Worm (Caenorhabditis elegans): ENCODE data around the gene rei-2.

Gene rei-2

DNA sequence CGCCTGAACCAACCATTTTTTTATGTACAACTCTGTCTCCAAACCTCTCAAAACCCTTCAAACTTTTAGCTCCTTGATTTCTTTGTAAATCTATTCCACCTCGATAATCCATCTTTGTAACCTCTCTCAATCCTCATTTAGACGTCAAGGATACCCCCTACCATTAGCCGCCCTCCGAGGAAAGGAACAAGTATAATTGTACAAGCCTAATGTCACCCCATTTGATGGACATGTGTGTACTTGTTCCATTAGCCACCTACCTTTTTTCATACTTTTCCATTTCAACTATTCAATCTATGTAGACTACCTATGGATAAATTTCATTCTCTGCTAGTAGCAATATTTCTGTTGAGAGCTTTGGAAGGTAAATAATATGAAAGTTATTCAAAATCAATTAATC lies 19.8 kb upstream of the rei-2 start, which contains the start of gene C05D9.4:
Gene C05D9.4 (plus strand): TSS at position 301 of the 400 bp plus-strand sequence.
- TF ChIP-seq F16B12.6 (tag; optimal IDR thresholded peaks at IDR 0.05) (no peak), lin-15B (tag; optimal IDR thresholded peaks at IDR 0.05) (no peak), xbp-1 (tag; optimal IDR thresholded peaks at IDR 0.05) (no peak), nhr-85 (tag) (no peak), dsc-1 (tag; optimal IDR thresholded peaks at IDR 0.05) (no peak), elt-3 (tag; optimal IDR thresholded peaks at IDR 0.05) (no peak), tlp-1 (tag; optimal IDR thresholded peaks at IDR 0.05) (no peak), efl-1 (optimal IDR thresholded peaks at IDR 0.05) (no peak), efl-1 (GFP tag; optimal IDR thresholded peaks at IDR 0.05 in 1 of 2) (no peak), pqm-1 (tag; optimal IDR thresholded peaks at IDR 0.05) (no peak), unc-86 (tag; optimal IDR thresholded peaks at IDR 0.05) (no peak)

ce11 chrX:1103702-1104262 lies 15.8 kb upstream of the rei-2 start, which contains the start of gene ife-4:
ife-4 (plus strand) TSS chrX:1104212.
- TF ChIP-seq unc-30 (tag; optimal IDR thresholded peaks at IDR 0.05) (no peak), blmp-1 (tag; optimal IDR thresholded peaks at IDR 0.05) (no peak), lin-15B (tag; optimal IDR thresholded peaks at IDR 0.05) (no peak), zip-4 (GFP tag; optimal IDR thresholded peaks at IDR 0.05) (no peak), egl-13 (tag; optimal IDR thresholded peaks at IDR 0.05) (peak; percentile 35), ets-5 (GFP tag; IDR thresholded peaks at IDR 0.05) (no peak), nhr-90 (tag; optimal IDR thresholded peaks at IDR 0.05; ENCODE audit: poor library complexity) (no peak), nhr-71 (tag; optimal IDR thresholded peaks at IDR 0.05) (peak; percentile 22), alr-1 (tag; optimal IDR thresholded peaks at IDR 0.05; ENCODE audit: borderline replicate concordance) (no peak), Y116A8C.19 (tag; optimal IDR thresholded peaks at IDR 0.05; ENCODE audit: borderline replicate concordance) (no peak), mep-1 (tag; optimal IDR thresholded peaks at IDR 0.05) (peak; percentile 76), pag-3 (tag; optimal IDR thresholded peaks at IDR 0.05; ENCODE audit: borderline replicate concordance, insufficient read depth) (no peak), sox-4 (tag; optimal IDR thresholded peaks at IDR 0.05) (no peak), skn-1 (tag; optimal IDR thresholded peaks at IDR 0.05) (peak; percentile 64), hlh-4 (tag; optimal IDR thresholded peaks at IDR 0.05) (no peak), egl-27 (tag; optimal IDR thresholded peaks at IDR 0.05) (no peak), zag-1 (tag; optimal IDR thresholded peaks at IDR 0.05) (no peak), ceh-90 (tag; optimal IDR thresholded peaks at IDR 0.05) (no peak), fkh-4 (tag; optimal IDR thresholded peaks at IDR 0.05; ENCODE audit: borderline replicate concordance) (no peak), snpc-4 (tag; optimal IDR thresholded peaks at IDR 0.05) (no peak), unc-130 (tag; optimal IDR thresholded peaks at IDR 0.05) (no peak), tbx-2 (tag; optimal IDR thresholded peaks at IDR 0.05) (peak; percentile 14), lsy-2 (tag; optimal IDR thresholded peaks at IDR 0.05) (peak in 1 of 2 experiments; percentile 13), ceh-8 (GFP tag; optimal IDR thresholded peaks at IDR 0.05) (no peak), nhr-85 (tag) (no peak), lin-14 (GFP tag; optimal IDR thresholded peaks at IDR 0.05) (peak; percentile 85), sup-37 (GFP tag; optimal IDR thresholded peaks at IDR 0.05) (no peak), xbp-1 (tag; optimal IDR thresholded peaks at IDR 0.05) (no peak), elt-2 (tag; optimal IDR thresholded peaks at IDR 0.05) (no peak), nhr-11 (tag; optimal IDR thresholded peaks at IDR 0.05) (no peak), mab-9 (GFP tag; IDR thresholded peaks at IDR 0.05) (no peak), nhr-12 (tag; optimal IDR thresholded peaks at IDR 0.05) (no peak), C34B4.2 (tag; optimal IDR thresholded peaks at IDR 0.05) (no peak), mdl-1 (tag; optimal IDR thresholded peaks at IDR 0.05) (no peak), isw-1 (GFP tag; IDR thresholded peaks at IDR 0.05) (no peak), C04F5.9 (tag; optimal IDR thresholded peaks at IDR 0.05) (no peak), efl-3 (GFP tag; optimal IDR thresholded peaks at IDR 0.05) (no peak), lin-39 (tag; optimal IDR thresholded peaks at IDR 0.05) (no peak), lir-3 (tag; optimal IDR thresholded peaks at IDR 0.05; ENCODE audit: poor library complexity) (peak; percentile 28), hpl-2 (GFP tag; optimal IDR thresholded peaks at IDR 0.05) (no peak), ama-1 (optimal IDR thresholded peaks at IDR 0.05) (no peak), lin-13 (GFP tag; optimal IDR thresholded peaks at IDR 0.05) (no peak), unc-98 (GFP tag; IDR thresholded peaks at IDR 0.05) (no peak), nhr-76 (tag; optimal IDR thresholded peaks at IDR 0.05) (no peak)

All from whole organism, L1 larva.